Fruit fly (Drosophila melanogaster): Measurements from ENCODE around the gene CG45545.

DNA sequence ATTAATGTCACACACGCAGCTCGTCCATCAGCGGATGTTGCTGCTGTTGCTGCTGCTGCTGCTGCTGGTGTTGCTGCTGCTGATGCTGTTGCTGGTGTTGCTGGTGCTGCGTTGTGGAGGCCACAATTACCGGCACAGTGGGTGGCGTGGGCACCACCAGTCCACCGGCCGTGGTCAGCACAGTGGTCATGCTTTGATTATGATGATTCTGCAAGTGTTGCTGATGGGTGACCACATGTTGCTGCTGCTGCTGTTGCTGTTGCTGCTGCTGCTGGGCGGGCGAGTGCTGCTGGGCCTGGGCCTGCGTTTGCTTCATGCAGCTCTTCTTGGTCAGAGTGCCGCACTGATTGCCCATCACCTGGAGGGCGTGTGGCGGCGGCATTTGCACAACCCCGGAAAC lies 20.4 kb downstream of the CG45545 start:
- TF ChIP-seq Lpt (GFP tag; optimal IDR thresholded peaks at IDR 0.05) (no peak), dsx (GFP tag; optimal IDR thresholded peaks at IDR 0.05; ENCODE audit: poor library complexity, severe bottlenecking) (no peak), salr (GFP tag; optimal IDR thresholded peaks at IDR 0.05) (no peak), Blimp-1 (GFP tag; optimal IDR thresholded peaks at IDR 0.05) (no peak), CG1621 (tag; optimal IDR thresholded peaks at IDR 0.05) (no peak), CG31627 (GFP tag; optimal IDR thresholded peaks at IDR 0.05) (no peak), CG6854 (GFP tag; optimal IDR thresholded peaks at IDR 0.05) (no peak), Eip78C (GFP tag) (no peak), CG8119 (GFP tag; IDR thresholded peaks at IDR 0.05) (no peak), Ets21C (GFP tag; optimal IDR thresholded peaks at IDR 0.05) (no peak)

Data from whole organism, prepupa.